Fruit fly (Drosophila melanogaster) whole organism, embryonic: Measurements from ENCODE around the gene Mst89B.

Experiments used
- Asciz ChIP-seq: fragments of 200-800 bp; sonication (Bioruptor generic); optimal IDR thresholded peaks from 2 replicates; lab custom pipeline; 2017; ENCODE audit warnings: missing biosample characterization, mild to moderate bottlenecking, missing genetic modification characterization, missing genetic modification reagents
- Bgb ChIP-seq: fragments of 200-800 bp; sonication (Bioruptor generic); IDR thresholded peaks from 2 replicates; pipeline ENCODE4 v1.3.6; 2022; ENCODE audit warnings: missing biosample characterization, missing genetic modification characterization; ENCODE audit not compliant: partially characterized antibody
- BtbVII ChIP-seq: fragments of 200-800 bp; sonication (Bioruptor generic); optimal IDR thresholded peaks from 3 replicates; lab custom pipeline; 2017; ENCODE audit warnings: missing biosample characterization, mild to moderate bottlenecking, missing genetic modification characterization
- C15 ChIP-seq: fragments of 200-800 bp; sonication (Bioruptor generic); IDR thresholded peaks from 3 replicates; pipeline ENCODE4 v1.3.6; 2022; ENCODE audit warnings: missing biosample characterization, missing genetic modification characterization
- CG10462 ChIP-seq: fragments of 200-800 bp; sonication (Bioruptor generic); optimal IDR thresholded peaks from 2 replicates; lab custom pipeline; 2016; ENCODE audit warnings: missing biosample characterization, missing genetic modification characterization
- CG11398 ChIP-seq: fragments of 200-800 bp; sonication (Bioruptor generic); optimal IDR thresholded peaks from 2 replicates; lab custom pipeline; 2016; ENCODE audit warnings: missing biosample characterization, missing genetic modification characterization
- CG13894 ChIP-seq: fragments of 200-800 bp; sonication (Bioruptor generic); optimal IDR thresholded peaks from 3 replicates; lab custom pipeline; 2018; ENCODE audit warnings: missing biosample characterization, mild to moderate bottlenecking, missing genetic modification characterization, moderate library complexity
- CG14050 ChIP-seq: fragments of 200-800 bp; sonication (Bioruptor generic); IDR thresholded peaks from 3 replicates; pipeline ENCODE4 v1.3.6; 2022; ENCODE audit warnings: missing biosample characterization, missing genetic modification characterization
- CG14710 ChIP-seq: fragments of 200-800 bp; sonication (Bioruptor generic); optimal IDR thresholded peaks from 3 replicates; lab custom pipeline; 2019; ENCODE audit warnings: missing biosample characterization, mild to moderate bottlenecking, missing genetic modification characterization, moderate library complexity
- CG14965 ChIP-seq: fragments of 200-800 bp; sonication (Bioruptor generic); optimal IDR thresholded peaks from 2 replicates; lab custom pipeline; 2016; ENCODE audit warnings: missing biosample characterization, missing genetic modification characterization, borderline replicate concordance
- CG15269 ChIP-seq: fragments of 200-800 bp; sonication (Bioruptor generic); optimal IDR thresholded peaks from 2 replicates; lab custom pipeline; 2018; ENCODE audit warnings: missing biosample characterization, mild to moderate bottlenecking, missing genetic modification characterization, moderate library complexity
- CG1602 ChIP-seq: fragments of 200-800 bp; sonication (Bioruptor generic); optimal IDR thresholded peaks from 3 replicates; lab custom pipeline; 2016; ENCODE audit warnings: missing biosample characterization, missing genetic modification characterization
- CG18011 ChIP-seq: fragments of 200-800 bp; sonication (Bioruptor generic); optimal IDR thresholded peaks from 2 replicates; lab custom pipeline; 2017; ENCODE audit warnings: missing biosample characterization, missing genetic modification characterization, mild to moderate bottlenecking, moderate library complexity, missing genotype
- CG18619 ChIP-seq: fragments of 200-800 bp; sonication (Bioruptor generic); optimal IDR thresholded peaks from 3 replicates; lab custom pipeline; 2017; ENCODE audit warnings: missing biosample characterization, mild to moderate bottlenecking, missing genetic modification characterization
- CG2712 ChIP-seq: fragments of 200-800 bp; optimal IDR thresholded peaks from 3 replicates; lab custom pipeline; 2019; ENCODE audit warnings: missing biosample characterization, mild to moderate bottlenecking, missing genetic modification characterization, moderate library complexity
- CG4328 ChIP-seq: fragments of 200-800 bp; sonication (Bioruptor generic); optimal IDR thresholded peaks from 3 replicates; lab custom pipeline; 2017; ENCODE audit warnings: missing biosample characterization, missing genetic modification reagents, missing genetic modification characterization
- CG43689 ChIP-seq: fragments of 200-800 bp; sonication (Bioruptor generic); IDR thresholded peaks from 2 replicates; pipeline ENCODE4 v1.3.6; 2022; ENCODE audit warnings: missing biosample characterization, missing genetic modification characterization
- CG4404 ChIP-seq: fragments of 200-800 bp; sonication (Bioruptor generic); IDR thresholded peaks from 2 replicates; pipeline ENCODE4 v1.3.6; 2022; ENCODE audit warnings: missing biosample characterization, missing genetic modification characterization
- CG6175 ChIP-seq: fragments of 200-800 bp; sonication (Bioruptor generic); IDR thresholded peaks from 3 replicates; pipeline ENCODE4 v1.3.6; 2022; ENCODE audit warnings: missing biosample characterization, missing genetic modification characterization
- CG6272 ChIP-seq: fragments of 200-800 bp; sonication (Bioruptor generic); IDR thresholded peaks from 2 replicates; pipeline ENCODE4 v1.3.6; 2022; ENCODE audit warnings: missing biosample characterization, missing genetic modification characterization
- CG6854 ChIP-seq: fragments of 200-800 bp; sonication (Bioruptor generic); optimal IDR thresholded peaks from 3 replicates; lab custom pipeline; 2017; ENCODE audit warnings: missing biosample characterization, mild to moderate bottlenecking, missing genetic modification characterization
- CG7357 ChIP-seq: fragments of 200-800 bp; sonication (Bioruptor generic); IDR thresholded peaks from 3 replicates; pipeline ENCODE4 v1.3.6; 2022; ENCODE audit warnings: missing biosample characterization, missing genetic modification characterization
- CG8359 ChIP-seq: fragments of 200-800 bp; sonication (Bioruptor generic); optimal IDR thresholded peaks from 2 replicates; lab custom pipeline; 2017; ENCODE audit warnings: missing biosample characterization, mild to moderate bottlenecking, missing genetic modification characterization, borderline replicate concordance
- CG9609 ChIP-seq: fragments of 200-800 bp; sonication (Bioruptor generic); optimal IDR thresholded peaks from 3 replicates; lab custom pipeline; 2016; ENCODE audit warnings: missing biosample characterization, missing genetic modification characterization
- CTCF ChIP-seq: fragments of 200-800 bp; sonication (Bioruptor generic); optimal IDR thresholded peaks from 2 replicates; lab custom pipeline; 2017; ENCODE audit warnings: missing biosample characterization, mild to moderate bottlenecking, missing genetic modification characterization, moderate library complexity
- Dip2 ChIP-seq: fragments of 200-800 bp; sonication (Bioruptor generic); IDR thresholded peaks from 2 replicates; pipeline ENCODE4 v1.3.6; 2022; ENCODE audit warnings: missing biosample characterization, missing genetic modification characterization
- H2.0 ChIP-seq: fragments of 200-800 bp; sonication (Bioruptor generic); IDR thresholded peaks from 2 replicates; pipeline ENCODE4 v1.3.6; 2022; ENCODE audit warnings: missing biosample characterization, missing genetic modification characterization
- HHEX ChIP-seq: fragments of 200-800 bp; sonication (Bioruptor generic); optimal IDR thresholded peaks from 3 replicates; lab custom pipeline; 2017; ENCODE audit warnings: missing biosample characterization, mild to moderate bottlenecking, missing genetic modification characterization, missing genetic modification reagents
- Hmr ChIP-seq: fragments of 200-800 bp; sonication (Bioruptor generic); optimal IDR thresholded peaks from 3 replicates; lab custom pipeline; 2017; ENCODE audit warnings: mild to moderate bottlenecking, missing biosample characterization, missing genetic modification reagents, missing genetic modification characterization
- Hr39 ChIP-seq: fragments of >200 bp; optimal IDR thresholded peaks from 2 replicates; lab custom pipeline; 2017
- Kr ChIP-seq: fragments of 200-800 bp; sonication (Bioruptor generic); optimal IDR thresholded peaks from 2 replicates; lab custom pipeline; 2017; ENCODE audit warnings: missing biosample characterization, mild to moderate bottlenecking, missing genetic modification characterization
- Poxn ChIP-seq: fragments of 200-800 bp; sonication (Bioruptor generic); IDR thresholded peaks from 2 replicates; pipeline ENCODE4 v1.3.6; 2022; ENCODE audit warnings: missing biosample characterization, missing genetic modification characterization
- Ptx1 ChIP-seq: fragments of 200-800 bp; sonication (Bioruptor generic); IDR thresholded peaks from 2 replicates; pipeline ENCODE4 v1.3.6; 2022; ENCODE audit warnings: missing biosample characterization, missing genetic modification characterization
- Ravus ChIP-seq: fragments of 200-800 bp; sonication (Bioruptor generic); IDR thresholded peaks from 2 replicates; pipeline ENCODE4 v1.3.6; 2022; ENCODE audit warnings: missing biosample characterization, missing genetic modification characterization
- amos ChIP-seq: fragments of 200-800 bp; sonication (Bioruptor generic); IDR thresholded peaks from 2 replicates; pipeline ENCODE4 v1.3.6; 2022; ENCODE audit warnings: missing biosample characterization, missing genetic modification characterization; ENCODE audit not compliant: partially characterized antibody
- dm ChIP-seq: fragments of 200-800 bp; sonication (Bioruptor generic); optimal IDR thresholded peaks from 3 replicates; lab custom pipeline; 2016; ENCODE audit warnings: missing biosample characterization, missing genetic modification characterization
- dmrt99B ChIP-seq: fragments of 200-800 bp; sonication (Bioruptor generic); optimal IDR thresholded peaks from 2 replicates; lab custom pipeline; 2018; ENCODE audit warnings: missing biosample characterization, mild to moderate bottlenecking, missing genetic modification characterization, moderate library complexity
- exex ChIP-seq: fragments of 200-800 bp; sonication (Bioruptor generic); optimal IDR thresholded peaks from 4 replicates; lab custom pipeline; 2018; ENCODE audit warnings: missing biosample characterization, mild to moderate bottlenecking, missing genetic modification characterization, moderate library complexity
- ftz-f1 ChIP-seq: fragments of 200-800 bp; sonication (Bioruptor generic); optimal IDR thresholded peaks from 2 replicates; lab custom pipeline; 2016; ENCODE audit warnings: missing biosample characterization, missing genetic modification characterization
- gfzf ChIP-seq: fragments of 200-800 bp; sonication (Bioruptor generic); optimal IDR thresholded peaks from 2 replicates; lab custom pipeline; 2016; ENCODE audit warnings: missing biosample characterization, mild to moderate bottlenecking, missing genetic modification characterization, moderate library complexity
- gro ChIP-seq: fragments of 200-800 bp; sonication (Bioruptor generic); optimal IDR thresholded peaks from 2 replicates; lab custom pipeline; 2016; ENCODE audit warnings: missing biosample characterization, missing genetic modification characterization
- h ChIP-seq: fragments of >200 bp; optimal IDR thresholded peaks from 2 replicates; lab custom pipeline; 2017
- hth ChIP-seq: fragments of >200 bp; optimal IDR thresholded peaks from 2 replicates; lab custom pipeline; 2017; ENCODE audit warnings: inconsistent platforms
- ken ChIP-seq: fragments of 200-800 bp; sonication (Bioruptor generic); IDR thresholded peaks from 3 replicates; pipeline ENCODE4 v1.3.6; 2022; ENCODE audit warnings: missing biosample characterization, missing genetic modification characterization
- lmd ChIP-seq: fragments of 200-800 bp; sonication (Bioruptor generic); IDR thresholded peaks from 2 replicates; pipeline ENCODE4 v1.3.6; 2022; ENCODE audit warnings: missing biosample characterization, missing genetic modification characterization
- nerfin-2 ChIP-seq: fragments of 200-800 bp; sonication (Bioruptor generic); IDR thresholded peaks from 2 replicates; pipeline ENCODE4 v1.3.6; 2022; ENCODE audit warnings: missing biosample characterization, missing genetic modification characterization; ENCODE audit not compliant: partially characterized antibody
- pita ChIP-seq: fragments of 200-800 bp; sonication (Bioruptor generic); optimal IDR thresholded peaks from 2 replicates; lab custom pipeline; 2017; ENCODE audit warnings: missing biosample characterization, mild to moderate bottlenecking, missing genetic modification characterization
- sens ChIP-seq: fragments of 200-800 bp; sonication (Bioruptor generic); peaks from one replicate; lab custom pipeline; 2016; ENCODE audit warnings: missing biosample characterization, missing genetic modification characterization
- sima ChIP-seq: fragments of 200-800 bp; sonication (Bioruptor generic); optimal IDR thresholded peaks from 2 replicates; lab custom pipeline; 2016; ENCODE audit warnings: missing biosample characterization, missing genetic modification characterization
- toy ChIP-seq: fragments of 200-800 bp; sonication (Bioruptor generic); IDR thresholded peaks from 2 replicates; pipeline ENCODE4 v1.3.6; 2022; ENCODE audit warnings: missing biosample characterization, missing genetic modification characterization
- unc-4 ChIP-seq: fragments of 200-800 bp; sonication (Bioruptor generic); IDR thresholded peaks from 2 replicates; pipeline ENCODE4 v1.3.6; 2022; ENCODE audit warnings: missing biosample characterization, missing genetic modification characterization; ENCODE audit not compliant: partially characterized antibody
- vfl ChIP-seq: fragments of 200-800 bp; sonication (Bioruptor generic); optimal IDR thresholded peaks from 2 replicates; lab custom pipeline; 2016; ENCODE audit warnings: missing biosample characterization, missing genetic modification characterization

Gene Mst89B

dm6 chr3R:16305185-16305989, 38.6 kb downstream of the Mst89B start, which contains the start of gene Zip89B (continued):
- no peak for TF ChIP-seq Hmr (GFP tag; lab: Kevin White, UChicago)
- peak; percentile 22 for TF ChIP-seq exex (tag; lab: Kevin White, UChicago)
- TF ChIP-seq H2.0 = no peak
- no peak for TF ChIP-seq dmrt99B (tag; lab: Kevin White, UChicago)
- no peak for TF ChIP-seq nerfin-2 (GFP tag; lab: Robert Waterston, UW)
- TF ChIP-seq lmd = no peak
- peak; percentile 20 for TF ChIP-seq sens (GFP tag; lab: Kevin White, UChicago)
- TF ChIP-seq CG2712 (tag; lab: Kevin White, UChicago) = no peak
- no peak for TF ChIP-seq CG6854 (GFP tag; lab: Kevin White, UChicago)
- no peak for TF ChIP-seq CG14710 (tag; lab: Kevin White, UChicago)
- TF ChIP-seq CG14965 (GFP tag; lab: Kevin White, UChicago) = no peak
- no peak for TF ChIP-seq Ravus (GFP tag; lab: Robert Waterston, UW)
- TF ChIP-seq CG10462 (GFP tag; lab: Kevin White, UChicago) = no peak
- TF ChIP-seq h = no peak
- no peak for TF ChIP-seq CG4404 (GFP tag; lab: Robert Waterston, UW)
- TF ChIP-seq CG4328 (GFP tag; lab: Kevin White, UChicago) = no peak
- no peak for TF ChIP-seq Kr
- no peak for TF ChIP-seq Poxn (GFP tag; lab: Robert Waterston, UW)
- TF ChIP-seq CG15269 (tag; lab: Kevin White, UChicago) = no peak
- peak; percentile 84 for TF ChIP-seq CTCF (GFP tag; lab: Kevin White, UChicago)
- TF ChIP-seq CG14050 = no peak
- no peak for TF ChIP-seq CG7357 (GFP tag; lab: Robert Waterston, UW)
- peak; percentile 53 for TF ChIP-seq BtbVII
- TF ChIP-seq CG43689 (GFP tag; lab: Robert Waterston, UW) = no peak
- peak; percentile 55 for TF ChIP-seq gfzf (GFP tag; lab: Kevin White, UChicago)
- TF ChIP-seq Bgb (GFP tag; lab: Robert Waterston, UW) = peak; percentile 27; the same call in 1 of the 2 replicates
- TF ChIP-seq CG18011 (GFP tag; lab: Kevin White, UChicago) = no peak
- peak; percentile 40 for TF ChIP-seq pita (GFP tag; lab: Kevin White, UChicago)
- no peak for TF ChIP-seq dm (GFP tag; lab: Kevin White, UChicago)
- no peak for TF ChIP-seq CG13894 (tag; lab: Kevin White, UChicago)
- no peak for TF ChIP-seq CG18619
- no peak for TF ChIP-seq hth (lab: Kevin White, UChicago)
- TF ChIP-seq CG11398 (GFP tag; lab: Kevin White, UChicago) = no peak
- no peak for TF ChIP-seq Ptx1
- TF ChIP-seq Asciz (GFP tag; lab: Kevin White, UChicago) = no peak
- TF ChIP-seq CG1602 (GFP tag; lab: Kevin White, UChicago) = no peak
- no peak for TF ChIP-seq toy (GFP tag; lab: Robert Waterston, UW)
- TF ChIP-seq ftz-f1 (GFP tag; lab: Kevin White, UChicago) = peak; percentile 58
- no peak for TF ChIP-seq sima
- TF ChIP-seq CG6272 (GFP tag; lab: Robert Waterston, UW) = no peak
- no peak for TF ChIP-seq CG8359 (GFP tag; lab: Kevin White, UChicago)
- no peak for TF ChIP-seq Hr39 (lab: Kevin White, UChicago)
- TF ChIP-seq C15 (GFP tag; lab: Robert Waterston, UW) = 0 out of 3 replicates have a peak, but pooled peaks have one; percentile 30
- TF ChIP-seq HHEX = no peak
- TF ChIP-seq ken (GFP tag; lab: Robert Waterston, UW) = no peak
- no peak for TF ChIP-seq Dip2 (GFP tag; lab: Robert Waterston, UW)
- TF ChIP-seq unc-4 = no peak
- peak; percentile 27; the same call in 1 of the 2 replicates for TF ChIP-seq amos (GFP tag; lab: Robert Waterston, UW)
- no peak for TF ChIP-seq CG9609
- no peak for TF ChIP-seq gro (GFP tag; lab: Kevin White, UChicago)
- TF ChIP-seq CG6175 (GFP tag; lab: Robert Waterston, UW) = no peak
- no peak for TF ChIP-seq vfl (GFP tag; lab: Kevin White, UChicago)
